Fruit fly (Drosophila melanogaster) whole organism, embryonic: Measurements from ENCODE around the gene CG6441.

ENCODE experiments used
- Bteb2 ChIP-seq: fragments of 200-800 bp; sonication (Bioruptor generic); optimal IDR thresholded peaks from 2 replicates; lab custom pipeline; 2016; ENCODE audit warnings: missing biosample characterization, missing genetic modification characterization
- CG10321 ChIP-seq: fragments of 200-800 bp; sonication (Bioruptor generic); IDR thresholded peaks from 2 replicates; pipeline ENCODE4 v1.3.6; 2022; ENCODE audit warnings: missing biosample characterization, missing genetic modification characterization
- CG11247 ChIP-seq: fragments of 200-800 bp; sonication (Bioruptor generic); IDR thresholded peaks from 2 replicates; pipeline ENCODE4 v1.3.6; 2022; ENCODE audit warnings: missing biosample characterization, missing genetic modification characterization
- CG15514 ChIP-seq: fragments of 200-800 bp; sonication (Bioruptor generic); optimal IDR thresholded peaks from 3 replicates; lab custom pipeline; 2017; ENCODE audit warnings: missing biosample characterization, missing genetic modification characterization, mild to moderate bottlenecking, moderate library complexity, missing genetic modification reagents
- CG17568 ChIP-seq: fragments of 200-800 bp; sonication (Bioruptor generic); optimal IDR thresholded peaks from 2 replicates; lab custom pipeline; 2018; ENCODE audit warnings: missing biosample characterization, mild to moderate bottlenecking, missing genetic modification characterization, moderate library complexity
- CG1832 ChIP-seq: fragments of 200-800 bp; sonication (Bioruptor generic); optimal IDR thresholded peaks from 2 replicates; lab custom pipeline; 2017; ENCODE audit warnings: missing biosample characterization, mild to moderate bottlenecking, missing genetic modification characterization, inconsistent platforms
- CG18764 ChIP-seq: fragments of 200-800 bp; sonication (Bioruptor generic); optimal IDR thresholded peaks from 3 replicates; lab custom pipeline; 2016; ENCODE audit warnings: missing biosample characterization, missing genetic modification characterization
- CG2116 ChIP-seq: fragments of 200-800 bp; sonication (Bioruptor generic); optimal IDR thresholded peaks from 3 replicates; lab custom pipeline; 2018; ENCODE audit warnings: missing biosample characterization, mild to moderate bottlenecking, missing genetic modification characterization
- CG2889 ChIP-seq: fragments of 200-800 bp; sonication (Bioruptor generic); IDR thresholded peaks from 3 replicates; pipeline ENCODE4 v1.3.6; 2022; ENCODE audit warnings: missing biosample characterization, missing genetic modification characterization
- CG30403 ChIP-seq: fragments of 200-800 bp; sonication (Bioruptor generic); optimal IDR thresholded peaks from 3 replicates; lab custom pipeline; 2016; ENCODE audit warnings: missing biosample characterization, missing genetic modification characterization
- CG33557 ChIP-seq: fragments of 200-800 bp; sonication (Bioruptor generic); optimal IDR thresholded peaks from 2 replicates; lab custom pipeline; 2019; ENCODE audit warnings: missing biosample characterization, mild to moderate bottlenecking, missing genetic modification characterization, moderate library complexity
- CG4707 ChIP-seq: fragments of 200-800 bp; sonication (Bioruptor generic); optimal IDR thresholded peaks from 2 replicates; lab custom pipeline; 2018; ENCODE audit warnings: missing biosample characterization, mild to moderate bottlenecking, missing genetic modification characterization, moderate library complexity
- CG6175 ChIP-seq: fragments of 200-800 bp; sonication (Bioruptor generic); IDR thresholded peaks from 3 replicates; pipeline ENCODE4 v1.3.6; 2022; ENCODE audit warnings: missing biosample characterization, missing genetic modification characterization
- CG7928 ChIP-seq: fragments of 200-800 bp; sonication (Bioruptor generic); optimal IDR thresholded peaks from 2 replicates; lab custom pipeline; 2017; ENCODE audit warnings: missing biosample characterization, mild to moderate bottlenecking, missing genetic modification characterization
- CG9932 ChIP-seq: fragments of 200-800 bp; sonication (Bioruptor generic); IDR thresholded peaks from 2 replicates; pipeline ENCODE4 v1.3.6; 2022; ENCODE audit warnings: missing biosample characterization, missing genetic modification characterization
- Chrac-16 ChIP-seq: fragments of 200-800 bp; sonication (Bioruptor generic); optimal IDR thresholded peaks from 3 replicates; lab custom pipeline; 2016; ENCODE audit warnings: missing biosample characterization, missing genetic modification characterization
- Dad ChIP-seq: fragments of 200-800 bp; sonication (Bioruptor generic); optimal IDR thresholded peaks from 3 replicates; lab custom pipeline; 2016; ENCODE audit warnings: missing biosample characterization, missing genetic modification characterization
- Hand ChIP-seq: fragments of 200-800 bp; sonication (Bioruptor generic); optimal IDR thresholded peaks from 2 replicates; lab custom pipeline; 2017; ENCODE audit warnings: mild to moderate bottlenecking, missing biosample characterization, missing genetic modification reagents, missing genetic modification characterization
- HmgZ ChIP-seq: fragments of 200-800 bp; sonication (Bioruptor generic); optimal IDR thresholded peaks from 2 replicates; lab custom pipeline; 2018; ENCODE audit warnings: missing biosample characterization, mild to moderate bottlenecking, missing genetic modification characterization
- Hmr ChIP-seq: fragments of 200-800 bp; sonication (Bioruptor generic); optimal IDR thresholded peaks from 3 replicates; lab custom pipeline; 2017; ENCODE audit warnings: mild to moderate bottlenecking, missing biosample characterization, missing genetic modification reagents, missing genetic modification characterization
- Hmx ChIP-seq: fragments of 200-800 bp; sonication (Bioruptor generic); optimal IDR thresholded peaks from 2 replicates; lab custom pipeline; 2016; ENCODE audit warnings: missing biosample characterization, missing genetic modification characterization
- Hr51 ChIP-seq, 2 experiments: fragments of 200-800 bp; sonication (Bioruptor generic); optimal IDR thresholded peaks; 2 replicates in 1 of 2; 3 replicates in 1 of 2; lab custom pipeline; 2016 to 2018; ENCODE audit warnings: missing biosample characterization in 2 of 2, missing genetic modification characterization in 2 of 2, mild to moderate bottlenecking in 1 of 2, moderate library complexity in 1 of 2
- Kr ChIP-seq: fragments of 200-800 bp; sonication (Bioruptor generic); optimal IDR thresholded peaks from 2 replicates; lab custom pipeline; 2017; ENCODE audit warnings: missing biosample characterization, mild to moderate bottlenecking, missing genetic modification characterization
- Meics ChIP-seq: fragments of 200-800 bp; sonication (Bioruptor generic); optimal IDR thresholded peaks from 2 replicates; lab custom pipeline; 2017; ENCODE audit warnings: missing biosample characterization, mild to moderate bottlenecking, missing genetic modification characterization
- NK7.1 ChIP-seq: fragments of 200-800 bp; sonication (Bioruptor generic); optimal IDR thresholded peaks from 3 replicates; lab custom pipeline; 2016; ENCODE audit warnings: missing biosample characterization, missing genetic modification characterization
- PHDP ChIP-seq: fragments of 200-800 bp; sonication (Bioruptor generic); optimal IDR thresholded peaks from 3 replicates; lab custom pipeline; 2018; ENCODE audit warnings: missing biosample characterization, mild to moderate bottlenecking, missing genetic modification characterization, moderate library complexity
- Poxn ChIP-seq: fragments of 200-800 bp; sonication (Bioruptor generic); IDR thresholded peaks from 2 replicates; pipeline ENCODE4 v1.3.6; 2022; ENCODE audit warnings: missing biosample characterization, missing genetic modification characterization
- Ssrp ChIP-seq: fragments of 200-800 bp; sonication (Bioruptor generic); optimal IDR thresholded peaks from 2 replicates; lab custom pipeline; 2018; ENCODE audit warnings: missing biosample characterization, mild to moderate bottlenecking, missing genetic modification characterization, moderate library complexity
- az2 ChIP-seq: fragments of 200-800 bp; sonication (Bioruptor generic); optimal IDR thresholded peaks from 3 replicates; lab custom pipeline; 2016; ENCODE audit warnings: missing biosample characterization, missing genetic modification characterization
- bcd ChIP-seq: fragments of 200-800 bp; sonication (Bioruptor generic); optimal IDR thresholded peaks from 2 replicates; lab custom pipeline; 2017; ENCODE audit warnings: missing biosample characterization, mild to moderate bottlenecking, missing genetic modification characterization
- br ChIP-seq: fragments of >200 bp; optimal IDR thresholded peaks from 2 replicates; lab custom pipeline; 2017
- cas ChIP-seq: fragments of 200-800 bp; sonication (Bioruptor generic); IDR thresholded peaks from 2 replicates; pipeline ENCODE4 v1.3.6; 2022; ENCODE audit warnings: missing biosample characterization, missing genetic modification characterization
- corto ChIP-seq: fragments of 200-800 bp; sonication (Bioruptor generic); optimal IDR thresholded peaks from 2 replicates; lab custom pipeline; 2016; ENCODE audit warnings: missing biosample characterization, mild to moderate bottlenecking, missing genetic modification characterization, moderate library complexity
- crol ChIP-seq: fragments of 200-800 bp; sonication (Bioruptor generic); IDR thresholded peaks from 2 replicates; pipeline ENCODE4 v1.3.6; 2022; ENCODE audit warnings: missing biosample characterization, missing genetic modification characterization
- esg ChIP-seq: fragments of 200-800 bp; sonication (Bioruptor generic); conservative IDR thresholded peaks from 2 replicates; pipeline ENCODE4 v1.3.6; 2022; ENCODE audit warnings: missing biosample characterization, missing genetic modification characterization
- eyg ChIP-seq: fragments of 200-800 bp; sonication (Bioruptor generic); optimal IDR thresholded peaks from 3 replicates; lab custom pipeline; 2016; ENCODE audit warnings: missing biosample characterization, missing genetic modification characterization
- ftz-f1 ChIP-seq: fragments of 200-800 bp; sonication (Bioruptor generic); optimal IDR thresholded peaks from 2 replicates; lab custom pipeline; 2016; ENCODE audit warnings: missing biosample characterization, missing genetic modification characterization
- her ChIP-seq: fragments of 200-800 bp; sonication (Bioruptor generic); optimal IDR thresholded peaks from 2 replicates; lab custom pipeline; 2016; ENCODE audit warnings: missing biosample characterization, missing genetic modification characterization
- hkb ChIP-seq, 2 experiments: fragments of 200-800 bp in 1 of 2; fragments of >200 bp in 1 of 2; sonication (Bioruptor generic) in 1 of 2; IDR thresholded peaks in 1 of 2; optimal IDR thresholded peaks in 1 of 2; 2 replicates each; pipeline versions ENCODE4 v1.3.6 to Lab custom; 2017 to 2022; ENCODE audit warnings: missing biosample characterization in 1 of 2, missing genetic modification characterization in 1 of 2
- kay ChIP-seq: fragments of 200-800 bp; sonication (Bioruptor generic); optimal IDR thresholded peaks from 2 replicates; lab custom pipeline; 2016; ENCODE audit warnings: missing biosample characterization, missing genetic modification characterization
- lilli ChIP-seq: fragments of 200-800 bp; sonication (Bioruptor generic); optimal IDR thresholded peaks from 3 replicates; lab custom pipeline; 2016; ENCODE audit warnings: missing biosample characterization, missing genetic modification characterization
- maf-S ChIP-seq: fragments of 200-800 bp; sonication (Bioruptor generic); optimal IDR thresholded peaks from 2 replicates; lab custom pipeline; 2016; ENCODE audit warnings: missing biosample characterization, missing genetic modification characterization
- otp ChIP-seq: fragments of 200-800 bp; sonication (Bioruptor generic); IDR thresholded peaks from 3 replicates; pipeline ENCODE4, ENCODE4 v1.3.6; 2022; ENCODE audit warnings: missing biosample characterization, missing genetic modification characterization
- pho ChIP-seq: fragments of 200-800 bp; sonication (Bioruptor generic); optimal IDR thresholded peaks from 2 replicates; lab custom pipeline; 2016; ENCODE audit warnings: missing biosample characterization, missing genetic modification characterization
- sens-2 ChIP-seq: fragments of 200-800 bp; sonication (Bioruptor generic); IDR thresholded peaks from 2 replicates; pipeline ENCODE4 v1.3.6; 2022; ENCODE audit warnings: missing biosample characterization, missing genetic modification characterization
- slbo ChIP-seq: fragments of 200-800 bp; sonication (Bioruptor generic); IDR thresholded peaks from 2 replicates; pipeline ENCODE4 v1.3.6; 2022; ENCODE audit warnings: missing biosample characterization, missing genetic modification characterization
- so ChIP-seq: fragments of 200-800 bp; sonication (Bioruptor generic); IDR thresholded peaks from 3 replicates; pipeline ENCODE4 v1.3.6; 2022; ENCODE audit warnings: missing biosample characterization, missing genetic modification characterization
- sob ChIP-seq: fragments of 200-800 bp; sonication (Bioruptor generic); IDR thresholded peaks from 2 replicates; pipeline ENCODE4 v1.3.6; 2022; ENCODE audit warnings: missing biosample characterization, missing genetic modification characterization
- stwl ChIP-seq: fragments of 200-800 bp; sonication (Bioruptor generic); optimal IDR thresholded peaks from 3 replicates; lab custom pipeline; 2018; ENCODE audit warnings: missing biosample characterization, mild to moderate bottlenecking, missing genetic modification characterization, moderate library complexity

CG6441 gene

DNA sequence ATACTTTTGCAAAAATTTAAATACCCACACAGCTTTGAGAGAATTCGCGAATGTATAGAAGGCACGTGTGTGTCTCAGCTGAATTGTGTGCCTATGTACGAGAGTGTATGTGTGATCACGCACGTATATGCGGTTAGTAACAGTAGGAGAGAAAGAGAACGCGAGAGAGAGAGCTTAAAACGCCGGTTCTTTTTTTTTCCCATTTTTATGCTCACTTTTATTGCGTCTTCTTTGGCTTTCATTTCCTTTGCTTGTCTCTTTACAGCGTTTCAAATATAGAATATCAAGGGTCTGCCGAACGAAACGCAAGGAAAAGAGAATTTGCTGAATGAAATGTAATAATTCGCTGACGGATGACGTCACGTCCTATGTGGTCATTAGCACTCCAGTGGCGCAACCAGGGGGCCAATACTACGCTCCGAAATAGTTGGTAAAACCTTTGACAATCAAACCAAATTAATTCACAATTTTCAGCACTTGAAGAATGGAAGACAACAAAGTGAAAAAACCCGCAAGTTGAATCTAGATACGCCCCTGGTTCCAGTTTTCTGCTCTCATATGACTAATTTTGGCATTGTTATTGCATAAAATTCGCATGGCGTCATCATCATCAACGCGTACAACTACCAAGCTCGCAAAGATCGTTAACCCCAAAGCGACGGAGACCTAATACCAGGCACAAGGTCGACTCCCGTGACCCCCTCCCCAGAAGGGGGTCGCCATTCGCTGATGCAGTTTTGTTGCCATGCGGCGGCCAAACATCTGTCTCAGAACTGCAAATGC is 49.4 kb upstream of the CG6441 start (continued):
- TF ChIP-seq az2 (GFP tag; lab: Kevin White, UChicago) (peak; percentile 32), esg (GFP tag; lab: Robert Waterston, UW) (peak; percentile 28; the same call in 1 of the 2 replicates), br (lab: Kevin White, UChicago) (no peak), CG4707 (GFP tag; lab: Kevin White, UChicago) (no peak), corto (GFP tag; lab: Kevin White, UChicago) (peak; percentile 15), CG1832 (GFP tag; lab: Kevin White, UChicago) (no peak), maf-S (GFP tag; lab: Kevin White, UChicago) (peak; percentile 59), Dad (GFP tag; lab: Kevin White, UChicago) (peak; percentile 50), Chrac-16 (GFP tag; lab: Kevin White, UChicago) (peak; percentile 41), Kr (GFP tag; lab: Kevin White, UChicago) (no peak), slbo (GFP tag; lab: Robert Waterston, UW) (peak; percentile 95), Bteb2 (GFP tag; lab: Kevin White, UChicago) (peak; percentile 40), CG17568 (peak; percentile 16), pho (GFP tag; lab: Kevin White, UChicago) (peak; percentile 87), CG7928 (GFP tag; lab: Kevin White, UChicago) (peak; percentile 21), her (GFP tag; lab: Kevin White, UChicago) (peak; percentile 76), CG15514 (peak; percentile 67), Hand (GFP tag; lab: Kevin White, UChicago) (peak; percentile 54), Hmx (GFP tag; lab: Kevin White, UChicago) (no peak), CG6175 (GFP tag; lab: Robert Waterston, UW) (0 out of 3 replicates have a peak, but pooled peaks have one; percentile 50), PHDP (tag; lab: Kevin White, UChicago) (peak; percentile 54), CG2116 (GFP tag; lab: Kevin White, UChicago) (no peak), CG33557 (no peak), Meics (peak; percentile 81), CG18764 (GFP tag; lab: Kevin White, UChicago) (no peak), stwl (tag; lab: Kevin White, UChicago) (no peak), Poxn (GFP tag; lab: Robert Waterston, UW) (no peak), Ssrp (tag; lab: Kevin White, UChicago) (no peak), otp (GFP tag; lab: Robert Waterston, UW) (no peak), CG30403 (GFP tag; lab: Kevin White, UChicago) (peak; percentile 58), cas (GFP tag; lab: Robert Waterston, UW) (peak; percentile 57; the same call in 1 of the 2 replicates), NK7.1 (GFP tag; lab: Kevin White, UChicago) (peak; percentile 39), lilli (peak; percentile 91), sob (GFP tag; lab: Robert Waterston, UW) (peak; percentile 77), crol (GFP tag; lab: Robert Waterston, UW) (0 out of 2 replicates have a peak, but pooled peaks have one; percentile 18), CG10321 (GFP tag; lab: Robert Waterston, UW) (no peak), kay (peak; percentile 40), sens-2 (GFP tag; lab: Robert Waterston, UW) (no peak), Hmr (GFP tag; lab: Kevin White, UChicago) (peak; percentile 85), HmgZ (tag; lab: Kevin White, UChicago) (peak; percentile 64), CG9932 (GFP tag; lab: Robert Waterston, UW) (peak; percentile 94), so (GFP tag; lab: Robert Waterston, UW) (peak; percentile 43; the same call in 1 of the 3 replicates), hkb (optimal IDR thresholded peaks at IDR 0.05; lab: Kevin White, UChicago) (no peak), hkb (GFP tag; IDR thresholded peaks at IDR 0.05; lab: Robert Waterston, UW) (peak; percentile 63; the same call in 1 of the 2 replicates), ftz-f1 (GFP tag; lab: Kevin White, UChicago) (peak; percentile 50), bcd (GFP tag; lab: Kevin White, UChicago) (peak; percentile 64), Hr51 (GFP tag; optimal IDR thresholded peaks at IDR 0.05; lab: Kevin White, UChicago) (peak in 1 of 2 experiments; percentile 39), CG2889 (peak; percentile 57; the same call in 1 of the 3 replicates), eyg (GFP tag; lab: Kevin White, UChicago) (peak; percentile 26), CG11247 (GFP tag; lab: Robert Waterston, UW) (peak; percentile 76)
